Fruit fly (Drosophila melanogaster) whole organism, embryonic: ENCODE results near the gene h-cup.
A peak's percentile ranks its signal among the peaks of the same experiment; 100 is the strongest.

Experiments
- Adf1 ChIP-seq: fragments of 200-800 bp; sonication (Bioruptor generic); IDR thresholded peaks from 2 replicates; pipeline ENCODE4 v1.3.6; 2022; ENCODE audit warnings: missing biosample characterization, missing genetic modification characterization
- Atf3 ChIP-seq: fragments of 200-800 bp; sonication (Bioruptor generic); optimal IDR thresholded peaks from 3 replicates; lab custom pipeline; 2016; ENCODE audit warnings: missing biosample characterization, missing genetic modification characterization
- CG10274 ChIP-seq: fragments of 200-800 bp; sonication (Bioruptor generic); optimal IDR thresholded peaks from 3 replicates; lab custom pipeline; 2017; ENCODE audit warnings: missing biosample characterization, mild to moderate bottlenecking, missing genetic modification characterization
- CG11093 ChIP-seq: fragments of 200-800 bp; sonication (Bioruptor generic); IDR thresholded peaks from 3 replicates; pipeline ENCODE4 v1.3.6; 2022; ENCODE audit warnings: missing biosample characterization, missing genetic modification characterization
- CG12659 ChIP-seq: fragments of 200-800 bp; sonication (Bioruptor generic); optimal IDR thresholded peaks from 3 replicates; lab custom pipeline; 2017; ENCODE audit warnings: mild to moderate bottlenecking, missing biosample characterization, missing genetic modification reagents, missing genetic modification characterization
- CG14014 ChIP-seq: fragments of 200-800 bp; sonication (Bioruptor generic); IDR thresholded peaks from 2 replicates; pipeline ENCODE4 v1.3.6; 2022; ENCODE audit warnings: missing biosample characterization, missing genetic modification characterization
- CG15479 ChIP-seq: fragments of 200-800 bp; sonication (Bioruptor generic); optimal IDR thresholded peaks from 3 replicates; lab custom pipeline; 2019; ENCODE audit warnings: missing biosample characterization, mild to moderate bottlenecking, missing genetic modification characterization, moderate library complexity
- CG1602 ChIP-seq: fragments of 200-800 bp; sonication (Bioruptor generic); optimal IDR thresholded peaks from 3 replicates; lab custom pipeline; 2016; ENCODE audit warnings: missing biosample characterization, missing genetic modification characterization
- CG17328 ChIP-seq: fragments of 200-800 bp; sonication (Bioruptor generic); IDR thresholded peaks from 2 replicates; pipeline ENCODE4 v1.3.6; 2022; ENCODE audit warnings: missing biosample characterization, missing genetic modification characterization
- CG2202 ChIP-seq: fragments of 200-800 bp; sonication (Bioruptor generic); optimal IDR thresholded peaks from 2 replicates; lab custom pipeline; 2018; ENCODE audit warnings: missing biosample characterization, mild to moderate bottlenecking, missing genetic modification characterization
- CG2678 ChIP-seq: fragments of 200-800 bp; sonication (Bioruptor generic); optimal IDR thresholded peaks from 3 replicates; lab custom pipeline; 2019; ENCODE audit warnings: missing biosample characterization, mild to moderate bottlenecking, missing genetic modification characterization, moderate library complexity
- CG2889 ChIP-seq: fragments of 200-800 bp; sonication (Bioruptor generic); IDR thresholded peaks from 3 replicates; pipeline ENCODE4 v1.3.6; 2022; ENCODE audit warnings: missing biosample characterization, missing genetic modification characterization
- CG31365 ChIP-seq: fragments of 200-800 bp; sonication (Bioruptor generic); optimal IDR thresholded peaks from 2 replicates; lab custom pipeline; 2018; ENCODE audit warnings: missing biosample characterization, mild to moderate bottlenecking, missing genetic modification characterization
- CG33213 ChIP-seq: fragments of 200-800 bp; sonication (Bioruptor generic); optimal IDR thresholded peaks from 3 replicates; lab custom pipeline; 2016; ENCODE audit warnings: missing biosample characterization, missing genetic modification characterization
- CG3726 ChIP-seq: fragments of 200-800 bp; sonication (Bioruptor generic); IDR thresholded peaks from 3 replicates; pipeline ENCODE4, ENCODE4 v1.3.6; 2022; ENCODE audit warnings: missing biosample characterization, missing genetic modification characterization
- CG6654 ChIP-seq: fragments of 200-800 bp; sonication (Bioruptor generic); optimal IDR thresholded peaks from 2 replicates; lab custom pipeline; 2017; ENCODE audit warnings: missing biosample characterization, mild to moderate bottlenecking, missing genetic modification characterization
- CG8478 ChIP-seq: fragments of >200 bp; optimal IDR thresholded peaks from 2 replicates; lab custom pipeline; 2018
- CG8924 ChIP-seq: fragments of 200-800 bp; optimal IDR thresholded peaks from 3 replicates; lab custom pipeline; 2019; ENCODE audit warnings: missing biosample characterization, mild to moderate bottlenecking, missing genetic modification characterization, moderate library complexity
- Camta ChIP-seq: fragments of 200-800 bp; sonication (Bioruptor generic); optimal IDR thresholded peaks from 2 replicates; lab custom pipeline; 2016; ENCODE audit warnings: missing biosample characterization, missing genetic modification characterization
- Doc3 ChIP-seq: fragments of 200-800 bp; sonication (Bioruptor generic); IDR thresholded peaks from 3 replicates; pipeline ENCODE4 v1.3.6; 2022; ENCODE audit warnings: missing biosample characterization, missing genetic modification characterization; ENCODE audit not compliant: partially characterized antibody
- Ets65A ChIP-seq: fragments of 200-800 bp; sonication (Bioruptor generic); peaks from one replicate; lab custom pipeline; 2016; ENCODE audit warnings: missing biosample characterization, missing genetic modification characterization
- Hand ChIP-seq: fragments of 200-800 bp; sonication (Bioruptor generic); optimal IDR thresholded peaks from 2 replicates; lab custom pipeline; 2017; ENCODE audit warnings: mild to moderate bottlenecking, missing biosample characterization, missing genetic modification reagents, missing genetic modification characterization
- Hr39 ChIP-seq: fragments of >200 bp; optimal IDR thresholded peaks from 2 replicates; lab custom pipeline; 2017
- Hr78 ChIP-seq, 2 experiments: fragments of 200-800 bp in 1 of 2; fragments of >200 bp in 1 of 2; sonication (Bioruptor generic) in 1 of 2; optimal IDR thresholded peaks; 2 replicates each; lab custom pipeline; 2017 to 2019; ENCODE audit warnings: missing biosample characterization in 2 of 2, missing genetic modification characterization in 2 of 2, mild to moderate bottlenecking in 1 of 2, moderate library complexity in 1 of 2
- Kr ChIP-seq: fragments of 200-800 bp; sonication (Bioruptor generic); optimal IDR thresholded peaks from 2 replicates; lab custom pipeline; 2017; ENCODE audit warnings: missing biosample characterization, mild to moderate bottlenecking, missing genetic modification characterization
- NC2α ChIP-seq: fragments of 200-800 bp; sonication (Bioruptor generic); optimal IDR thresholded peaks from 2 replicates; lab custom pipeline; 2016; ENCODE audit warnings: missing biosample characterization, missing genetic modification characterization
- Nf-YC ChIP-seq: fragments of 200-800 bp; optimal IDR thresholded peaks from 3 replicates; lab custom pipeline; 2019; ENCODE audit warnings: missing biosample characterization, mild to moderate bottlenecking, missing genetic modification characterization, moderate library complexity
- Opbp ChIP-seq: fragments of 200-800 bp; sonication (Bioruptor generic); IDR thresholded peaks from 3 replicates; pipeline ENCODE4 v1.3.6; 2022; ENCODE audit warnings: missing biosample characterization, missing genetic modification characterization; ENCODE audit not compliant: partially characterized antibody
- Optix ChIP-seq: fragments of 200-800 bp; sonication (Bioruptor generic); IDR thresholded peaks from 3 replicates; pipeline ENCODE4 v1.3.6; 2022; ENCODE audit warnings: missing biosample characterization, missing genetic modification characterization
- PHDP ChIP-seq: fragments of 200-800 bp; sonication (Bioruptor generic); optimal IDR thresholded peaks from 3 replicates; lab custom pipeline; 2018; ENCODE audit warnings: missing biosample characterization, mild to moderate bottlenecking, missing genetic modification characterization, moderate library complexity
- Poxn ChIP-seq: fragments of 200-800 bp; sonication (Bioruptor generic); IDR thresholded peaks from 2 replicates; pipeline ENCODE4 v1.3.6; 2022; ENCODE audit warnings: missing biosample characterization, missing genetic modification characterization
- Ravus ChIP-seq: fragments of 200-800 bp; sonication (Bioruptor generic); IDR thresholded peaks from 2 replicates; pipeline ENCODE4 v1.3.6; 2022; ENCODE audit warnings: missing biosample characterization, missing genetic modification characterization
- Sox100B ChIP-seq: fragments of 200-800 bp; sonication (Bioruptor generic); optimal IDR thresholded peaks from 3 replicates; lab custom pipeline; 2018; ENCODE audit warnings: missing biosample characterization, mild to moderate bottlenecking, missing genetic modification characterization
- TFAM ChIP-seq: fragments of 200-800 bp; sonication (Bioruptor generic); optimal IDR thresholded peaks from 2 replicates; lab custom pipeline; 2017; ENCODE audit warnings: missing biosample characterization, missing genetic modification characterization, inconsistent platforms
- ac ChIP-seq: fragments of 200-800 bp; sonication (Bioruptor generic); optimal IDR thresholded peaks from 3 replicates; lab custom pipeline; 2017; ENCODE audit warnings: missing biosample characterization, mild to moderate bottlenecking, missing genetic modification characterization
- ap ChIP-seq: fragments of 200-800 bp; sonication (Bioruptor generic); IDR thresholded peaks from 2 replicates; pipeline ENCODE4 v1.3.6; 2022; ENCODE audit warnings: missing biosample characterization, missing genetic modification characterization
- bigmax ChIP-seq: fragments of 200-800 bp; sonication (Bioruptor generic); optimal IDR thresholded peaks from 2 replicates; lab custom pipeline; 2018; ENCODE audit warnings: missing biosample characterization, mild to moderate bottlenecking, missing genetic modification characterization
- cg ChIP-seq: fragments of 200-800 bp; sonication (Bioruptor generic); optimal IDR thresholded peaks from 3 replicates; lab custom pipeline; 2019; ENCODE audit warnings: missing biosample characterization, mild to moderate bottlenecking, missing genetic modification characterization, moderate library complexity
- chif ChIP-seq, 2 experiments: fragments of 200-800 bp; sonication (Bioruptor generic); optimal IDR thresholded peaks; 3 replicates each; lab custom pipeline; 2016; ENCODE audit warnings: missing biosample characterization in 2 of 2, missing genetic modification characterization in 2 of 2
- crc ChIP-seq: fragments of 200-800 bp; sonication (Bioruptor generic); optimal IDR thresholded peaks from 2 replicates; lab custom pipeline; 2016; ENCODE audit warnings: missing biosample characterization, missing genetic modification characterization
- fd96Cb ChIP-seq: fragments of 200-800 bp; sonication (Bioruptor generic); optimal IDR thresholded peaks from 2 replicates; lab custom pipeline; 2018; ENCODE audit warnings: missing biosample characterization, mild to moderate bottlenecking, missing genetic modification characterization, moderate library complexity
- kah ChIP-seq: fragments of 200-800 bp; sonication (Bioruptor generic); optimal IDR thresholded peaks from 2 replicates; lab custom pipeline; 2018; ENCODE audit warnings: missing biosample characterization, mild to moderate bottlenecking, missing genetic modification characterization
- luna ChIP-seq: fragments of 200-800 bp; sonication (Bioruptor generic); optimal IDR thresholded peaks from 2 replicates; lab custom pipeline; 2016; ENCODE audit warnings: missing biosample characterization, missing genetic modification characterization
- pan ChIP-seq, 4 experiments: fragments of >200 bp in 3 of 4; fragments of 200-800 bp in 1 of 4; sonication (Bioruptor generic) in 1 of 4; optimal IDR thresholded peaks in 3 of 4; IDR thresholded peaks in 1 of 4; 2 replicates each; pipeline versions ENCODE4 v1.3.6 to Lab custom; 2017 to 2022; ENCODE audit warnings: missing biosample characterization in 2 of 4, missing genetic modification characterization in 2 of 4, mixed read lengths in 1 of 4
- pho ChIP-seq: fragments of 200-800 bp; sonication (Bioruptor generic); optimal IDR thresholded peaks from 2 replicates; lab custom pipeline; 2016; ENCODE audit warnings: missing biosample characterization, missing genetic modification characterization
- rib ChIP-seq: fragments of 200-800 bp; sonication (Bioruptor generic); IDR thresholded peaks from 2 replicates; pipeline ENCODE4 v1.3.6; 2022; ENCODE audit warnings: missing biosample characterization, missing genetic modification characterization
- salm ChIP-seq: fragments of 200-800 bp; sonication (Bioruptor generic); optimal IDR thresholded peaks from 2 replicates; lab custom pipeline; 2018; ENCODE audit warnings: missing biosample characterization, mild to moderate bottlenecking, missing genetic modification characterization
- scrt ChIP-seq: fragments of 200-800 bp; sonication (Bioruptor generic); optimal IDR thresholded peaks from 2 replicates; lab custom pipeline; 2018; ENCODE audit warnings: missing biosample characterization, mild to moderate bottlenecking, missing genetic modification characterization, moderate library complexity
- stc ChIP-seq: fragments of 200-800 bp; sonication (Bioruptor generic); IDR thresholded peaks from 2 replicates; pipeline ENCODE4 v1.3.6; 2022; ENCODE audit warnings: missing biosample characterization, missing genetic modification characterization
- ttk ChIP-seq: fragments of 200-800 bp; sonication (Bioruptor generic); IDR thresholded peaks from 2 replicates; pipeline ENCODE4 v2.1.2; 2022; ENCODE audit warnings: missing biosample characterization, missing genetic modification characterization
- vnd ChIP-seq: fragments of 200-800 bp; sonication (Bioruptor generic); IDR thresholded peaks from 3 replicates; pipeline ENCODE4 v1.3.6; 2022; ENCODE audit warnings: missing biosample characterization, missing genetic modification characterization; ENCODE audit not compliant: partially characterized antibody
- z ChIP-seq: fragments of 200-800 bp; sonication (Bioruptor generic); IDR thresholded peaks from 3 replicates; pipeline ENCODE4 v1.3.6; 2022; ENCODE audit warnings: missing biosample characterization, missing genetic modification characterization

Gene h-cup

dm6 chr3R:15427818-15428199, 45.1 kb upstream of the h-cup start (continued):
- TF ChIP-seq rib (GFP tag; lab: Robert Waterston, UW) (no peak), Ets65A (no peak), luna (no peak), salm (tag; lab: Kevin White, UChicago) (no peak), Atf3 (GFP tag; lab: Kevin White, UChicago) (peak; percentile 14), TFAM (GFP tag; lab: Kevin White, UChicago) (no peak), CG12659 (GFP tag; lab: Kevin White, UChicago) (no peak), chif (GFP tag; optimal IDR thresholded peaks at IDR 0.05; lab: Kevin White, UChicago) (peak in 1 of 2 experiments; percentile 68), CG1602 (GFP tag; lab: Kevin White, UChicago) (peak; percentile 40), Hr78 (GFP tag; optimal IDR thresholded peaks at IDR 0.05; lab: Kevin White, UChicago) (no peak), CG15479 (GFP tag; lab: Kevin White, UChicago) (no peak), NC2α (GFP tag; lab: Kevin White, UChicago) (no peak), pan (optimal IDR thresholded peaks at IDR 0.05; lab: Kevin White, UChicago) (no peak), pan (GFP tag; optimal IDR thresholded peaks at IDR 0.05 in 1 of 2, IDR thresholded peaks at IDR 0.05 in 1 of 2) (peak in 1 of 2 experiments; percentile 8), bigmax (GFP tag; lab: Kevin White, UChicago) (no peak), Hand (GFP tag; lab: Kevin White, UChicago) (no peak), kah (GFP tag; lab: Kevin White, UChicago) (no peak), CG3726 (GFP tag; lab: Robert Waterston, UW) (peak; percentile 21; the same call in 1 of the 3 replicates), CG2202 (tag; lab: Kevin White, UChicago) (peak; percentile 69), ttk (no peak), CG6654 (no peak), Opbp (no peak), CG8478 (lab: Kevin White, UChicago) (no peak), Optix (GFP tag; lab: Robert Waterston, UW) (no peak), ap (no peak), Doc3 (GFP tag; lab: Robert Waterston, UW) (no peak), Kr (GFP tag; lab: Kevin White, UChicago) (no peak), CG31365 (tag; lab: Kevin White, UChicago) (no peak), CG11093 (GFP tag; lab: Robert Waterston, UW) (no peak), scrt (no peak), Ravus (GFP tag; lab: Robert Waterston, UW) (no peak), fd96Cb (peak; percentile 56), vnd (GFP tag; lab: Robert Waterston, UW) (no peak), CG2678 (tag; lab: Kevin White, UChicago) (peak; percentile 60), CG33213 (GFP tag; lab: Kevin White, UChicago) (no peak), ac (GFP tag; lab: Kevin White, UChicago) (no peak), CG8924 (tag; lab: Kevin White, UChicago) (peak; percentile 38), Sox100B (GFP tag; lab: Kevin White, UChicago) (peak; percentile 38), CG17328 (GFP tag; lab: Robert Waterston, UW) (peak; percentile 64; the same call in 1 of the 2 replicates), Poxn (GFP tag; lab: Robert Waterston, UW) (no peak), CG2889 (GFP tag; lab: Robert Waterston, UW) (no peak), z (GFP tag; lab: Robert Waterston, UW) (no peak), Camta (peak; percentile 39), CG10274 (GFP tag; lab: Kevin White, UChicago) (no peak), stc (no peak), CG14014 (GFP tag; lab: Robert Waterston, UW) (0 out of 2 replicates have a peak, but pooled peaks have one; percentile 18), cg (GFP tag; lab: Kevin White, UChicago) (no peak), Hr39 (lab: Kevin White, UChicago) (no peak), pho (GFP tag; lab: Kevin White, UChicago) (no peak), Adf1 (GFP tag; lab: Robert Waterston, UW) (no peak), crc (no peak), PHDP (tag; lab: Kevin White, UChicago) (peak; percentile 59), Nf-YC (no peak)
